Worm (Caenorhabditis elegans) whole organism, mixed stage, embryonic: Measurements from ENCODE around the gene ced-6.
A peak's percentile ranks its signal among the peaks of the same experiment; 100 is the strongest.

Source experiments
- M03D4.4 ChIP-seq: sonication (generic microtip); optimal IDR thresholded peaks from 2 replicates; lab custom pipeline; 2017; ENCODE audit warnings: mild to moderate bottlenecking, missing genetic modification characterization, missing compliant biosample characterization
- bed-3 ChIP-seq: fragments of 200-800 bp; sonication (Bioruptor generic); optimal IDR thresholded peaks from 3 replicates; lab custom pipeline; 2018; ENCODE audit warnings: mild to moderate bottlenecking, missing genetic modification characterization, moderate library complexity, missing compliant biosample characterization
- blmp-1 ChIP-seq: fragments of 150-350 bp; optimal IDR thresholded peaks from 2 replicates; lab custom pipeline; 2014; ENCODE audit warnings: missing biosample characterization, missing genetic modification characterization
- ceh-39 ChIP-seq: fragments of 150-350 bp; optimal IDR thresholded peaks from 2 replicates; lab custom pipeline; 2014; ENCODE audit warnings: missing biosample characterization, missing genetic modification characterization
- ceh-43 ChIP-seq: fragments of 200-800 bp; sonication (Bioruptor generic); optimal IDR thresholded peaks from 2 replicates; lab custom pipeline; 2018; ENCODE audit warnings: mild to moderate bottlenecking, missing genetic modification characterization, moderate library complexity, missing compliant biosample characterization
- ceh-83 ChIP-seq: fragments of 200-800 bp; sonication (Bioruptor generic); optimal IDR thresholded peaks from 2 replicates; lab custom pipeline; 2018; ENCODE audit warnings: mild to moderate bottlenecking, missing genetic modification characterization, missing compliant biosample characterization
- ces-1 ChIP-seq: fragments of 150-350 bp; optimal IDR thresholded peaks from 2 replicates; lab custom pipeline; 2014; ENCODE audit warnings: missing biosample characterization, missing genetic modification reagents, missing genetic modification characterization
- cnd-1 ChIP-seq: fragments of 200-800 bp; sonication (Bioruptor generic); optimal IDR thresholded peaks from 2 replicates; lab custom pipeline; 2018; ENCODE audit warnings: mild to moderate bottlenecking, missing genetic modification characterization, missing compliant biosample characterization
- drap-1 ChIP-seq: fragments of 200-800 bp; sonication (Bioruptor generic); optimal IDR thresholded peaks from 3 replicates; lab custom pipeline; 2018; ENCODE audit warnings: mild to moderate bottlenecking, missing genetic modification characterization, missing compliant biosample characterization
- elt-1 ChIP-seq: sonication (generic microtip); optimal IDR thresholded peaks from 2 replicates; lab custom pipeline; 2017; ENCODE audit warnings: missing genetic modification characterization, mild to moderate bottlenecking, missing compliant biosample characterization, antibody characterized with exemption, moderate library complexity, borderline replicate concordance; ENCODE audit not compliant: insufficient read depth
- elt-3 ChIP-seq: fragments of 150-350 bp; optimal IDR thresholded peaks from 2 replicates; lab custom pipeline; 2014; ENCODE audit warnings: missing biosample characterization, missing genetic modification characterization
- flh-1 ChIP-seq: fragments of 200-800 bp; sonication (Bioruptor generic); optimal IDR thresholded peaks from 2 replicates; lab custom pipeline; 2018; ENCODE audit warnings: mild to moderate bottlenecking, missing genetic modification characterization, moderate library complexity, missing compliant biosample characterization
- ham-2 ChIP-seq: fragments of 200-800 bp; sonication (Bioruptor generic); optimal IDR thresholded peaks from 2 replicates; lab custom pipeline; 2018; ENCODE audit warnings: mild to moderate bottlenecking, missing genetic modification characterization, missing compliant biosample characterization
- hlh-1 ChIP-seq: fragments of 150-350 bp; optimal IDR thresholded peaks from 2 replicates; lab custom pipeline; 2014; ENCODE audit warnings: missing biosample characterization, missing genetic modification reagents, missing genetic modification characterization
- lin-13 ChIP-seq: fragments of 150-350 bp; optimal IDR thresholded peaks from 2 replicates; lab custom pipeline; 2014; ENCODE audit warnings: missing biosample characterization, missing genetic modification characterization
- lin-32 ChIP-seq: fragments of 200-800 bp; sonication (Bioruptor generic); optimal IDR thresholded peaks from 2 replicates; lab custom pipeline; 2018; ENCODE audit warnings: mild to moderate bottlenecking, missing genetic modification characterization, missing compliant biosample characterization
- lsy-2 ChIP-seq: fragments of 150-350 bp; optimal IDR thresholded peaks from 2 replicates; lab custom pipeline; 2014; ENCODE audit warnings: missing biosample characterization, missing genetic modification characterization
- mep-1 ChIP-seq: fragments of 150-350 bp; optimal IDR thresholded peaks from 2 replicates; lab custom pipeline; 2017; ENCODE audit warnings: missing biosample characterization, missing genetic modification reagents, missing genetic modification characterization, inconsistent platforms
- mls-2 ChIP-seq: sonication (generic microtip); optimal IDR thresholded peaks from 2 replicates; lab custom pipeline; 2016; ENCODE audit warnings: mild to moderate bottlenecking, missing genetic modification characterization, moderate library complexity, missing compliant biosample characterization
- nhr-12 ChIP-seq: fragments of 150-350 bp; optimal IDR thresholded peaks from 2 replicates; lab custom pipeline; 2014; ENCODE audit warnings: missing biosample characterization, missing genetic modification characterization
- nhr-2 ChIP-seq: fragments of 150-350 bp; optimal IDR thresholded peaks from 2 replicates; lab custom pipeline; 2014; ENCODE audit warnings: missing biosample characterization, missing genetic modification characterization
- nhr-237 ChIP-seq: fragments of 150-350 bp; optimal IDR thresholded peaks from 2 replicates; lab custom pipeline; 2014; ENCODE audit warnings: missing biosample characterization, missing genetic modification characterization
- nhr-28 ChIP-seq: fragments of 150-350 bp; optimal IDR thresholded peaks from 2 replicates; lab custom pipeline; 2014; ENCODE audit warnings: missing biosample characterization, missing genetic modification characterization
- nhr-76 ChIP-seq: sonication (generic microtip); optimal IDR thresholded peaks from 2 replicates; lab custom pipeline; 2017; ENCODE audit warnings: missing biosample characterization, missing genetic modification characterization
- pha-4 ChIP-seq: fragments of 150-350 bp; optimal IDR thresholded peaks from 2 replicates; lab custom pipeline; 2018; ENCODE audit warnings: missing biosample characterization, missing genetic modification reagents, missing genetic modification characterization
- sem-2 ChIP-seq: fragments of 200-800 bp; sonication (Bioruptor generic); optimal IDR thresholded peaks from 2 replicates; lab custom pipeline; 2018; ENCODE audit warnings: mild to moderate bottlenecking, missing genetic modification characterization, missing compliant biosample characterization
- snpc-4 ChIP-seq: fragments of 150-350 bp; optimal IDR thresholded peaks from 2 replicates; lab custom pipeline; 2014; ENCODE audit warnings: missing biosample characterization, missing genetic modification characterization
- sptf-1 ChIP-seq: sonication (generic microtip); optimal IDR thresholded peaks from 2 replicates; lab custom pipeline; 2017; ENCODE audit warnings: mild to moderate bottlenecking, missing genetic modification characterization, moderate library complexity, missing compliant biosample characterization
- tbx-8 ChIP-seq: fragments of 200-800 bp; sonication (Bioruptor generic); optimal IDR thresholded peaks from 2 replicates; lab custom pipeline; 2018; ENCODE audit warnings: mild to moderate bottlenecking, missing genetic modification characterization, moderate library complexity, missing compliant biosample characterization
- unc-120 ChIP-seq: sonication (generic microtip); optimal IDR thresholded peaks from 2 replicates; lab custom pipeline; 2017; ENCODE audit warnings: missing genetic modification characterization, missing compliant biosample characterization; ENCODE audit not compliant: poor library complexity, severe bottlenecking
- unc-39 ChIP-seq: fragments of 150-350 bp; optimal IDR thresholded peaks from 2 replicates; lab custom pipeline; 2014; ENCODE audit warnings: missing biosample characterization, missing genetic modification characterization
- unc-62 ChIP-seq: fragments of 150-350 bp; optimal IDR thresholded peaks from 2 replicates; lab custom pipeline; 2014; ENCODE audit warnings: missing biosample characterization, missing genetic modification reagents, missing genetic modification characterization
- zip-8 ChIP-seq: fragments of 150-350 bp; optimal IDR thresholded peaks from 2 replicates; lab custom pipeline; 2014; ENCODE audit warnings: missing biosample characterization, missing genetic modification characterization
- ztf-11 ChIP-seq: fragments of 150-350 bp; optimal IDR thresholded peaks from 2 replicates; lab custom pipeline; 2014; ENCODE audit warnings: missing biosample characterization, missing genetic modification characterization

ced-6 gene

ce11 chrIII:5621236-5621635 is 25.7 kb downstream of the ced-6 start:
- TF ChIP-seq mls-2 (tag; lab: Kevin White, UChicago) (peak; percentile 62), elt-1 (tag; lab: Kevin White, UChicago) (no peak), ces-1 (GFP tag; lab: Kevin White, UChicago) (peak; percentile 71), nhr-76 (tag; lab: Kevin White, UChicago) (no peak), nhr-28 (no peak), unc-62 (GFP tag; lab: Kevin White, UChicago) (peak; percentile 61), lin-13 (tag; lab: Kevin White, UChicago) (peak; percentile 26), sptf-1 (tag; lab: Kevin White, UChicago) (no peak), hlh-1 (peak; percentile 20), zip-8 (tag; lab: Kevin White, UChicago) (no peak), pha-4 (peak; percentile 71), nhr-12 (tag; lab: Kevin White, UChicago) (peak; percentile 18), blmp-1 (tag; lab: Kevin White, UChicago) (peak; percentile 21), sem-2 (no peak), unc-120 (tag; lab: Kevin White, UChicago) (peak; percentile 61), ceh-39 (tag; lab: Kevin White, UChicago) (no peak), mep-1 (no peak), nhr-2 (tag; lab: Kevin White, UChicago) (peak; percentile 99), nhr-237 (tag; lab: Kevin White, UChicago) (no peak), lsy-2 (tag; lab: Kevin White, UChicago) (peak; percentile 64), unc-39 (tag; lab: Kevin White, UChicago) (no peak), lin-32 (GFP tag; lab: Kevin White, UChicago) (no peak), tbx-8 (GFP tag; lab: Kevin White, UChicago) (no peak), M03D4.4 (tag; lab: Kevin White, UChicago) (no peak), ceh-43 (GFP tag; lab: Kevin White, UChicago) (no peak)

DNA sequence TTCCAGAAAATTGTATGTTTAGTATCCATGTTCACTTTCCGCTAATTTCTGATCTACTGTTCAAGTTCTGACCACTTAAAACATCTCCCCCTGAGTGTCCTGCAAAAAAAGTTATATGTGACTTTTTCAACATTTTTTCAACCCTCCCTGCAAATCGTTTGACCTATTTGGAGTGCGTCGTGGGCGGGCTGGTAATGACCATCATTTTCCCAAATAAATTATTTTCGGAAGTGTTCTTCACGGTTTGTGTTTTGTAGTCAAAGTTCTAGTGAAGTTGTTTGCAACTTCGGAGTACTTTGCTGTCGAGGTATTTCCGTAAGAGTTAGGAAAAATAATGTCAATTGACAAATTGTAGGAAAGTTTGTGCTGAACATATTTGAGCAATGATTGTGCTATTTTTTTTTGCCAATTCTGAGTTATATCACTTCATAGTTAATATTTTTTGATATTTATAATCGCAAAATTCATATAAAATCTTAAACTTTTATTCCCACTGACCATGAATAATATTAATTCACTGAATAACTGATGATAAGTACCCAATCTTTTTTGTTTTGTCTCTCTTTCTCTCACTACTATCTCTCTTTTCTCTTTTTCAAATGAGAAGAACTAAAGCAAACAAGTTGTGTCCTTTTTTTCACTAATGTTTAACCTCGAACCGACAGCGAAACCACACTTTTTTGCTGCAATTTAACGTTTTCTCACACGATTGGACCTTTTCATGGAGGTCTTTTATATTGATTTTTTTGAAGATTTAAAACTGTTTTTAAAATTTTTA is 26.9 kb downstream of the ced-6 start:
- TF ChIP-seq lin-13 (tag; lab: Kevin White, UChicago) = no peak
- no peak for TF ChIP-seq zip-8 (tag; lab: Kevin White, UChicago)
- TF ChIP-seq lsy-2 (tag; lab: Kevin White, UChicago) = no peak
- TF ChIP-seq hlh-1 = no peak
- TF ChIP-seq ceh-39 (tag; lab: Kevin White, UChicago) = no peak
- TF ChIP-seq ces-1 (GFP tag; lab: Kevin White, UChicago) = no peak
- TF ChIP-seq snpc-4 = no peak
- no peak for TF ChIP-seq blmp-1 (tag; lab: Kevin White, UChicago)
- no peak for TF ChIP-seq sptf-1 (tag; lab: Kevin White, UChicago)
- no peak for TF ChIP-seq cnd-1 (tag; lab: Kevin White, UChicago)
- no peak for TF ChIP-seq ceh-43 (GFP tag; lab: Kevin White, UChicago)
- TF ChIP-seq mls-2 (tag; lab: Kevin White, UChicago) = no peak
- no peak for TF ChIP-seq unc-62 (GFP tag; lab: Kevin White, UChicago)
- TF ChIP-seq elt-3 = no peak
- TF ChIP-seq lin-32 (GFP tag; lab: Kevin White, UChicago) = no peak
- no peak for TF ChIP-seq pha-4

- TF ChIP-seq drap-1 (GFP tag; lab: Kevin White, UChicago) (no peak), ham-2 (GFP tag; lab: Kevin White, UChicago) (no peak), cnd-1 (tag; lab: Kevin White, UChicago) (no peak), unc-120 (tag; lab: Kevin White, UChicago) (peak; percentile 30), hlh-1 (peak; percentile 38)
- TF ChIP-seq, all 35 proteins: peak for 2
Observed at ce11 chrIII:5623418-5623817, 27.8 kb downstream of the ced-6 start.

DNA sequence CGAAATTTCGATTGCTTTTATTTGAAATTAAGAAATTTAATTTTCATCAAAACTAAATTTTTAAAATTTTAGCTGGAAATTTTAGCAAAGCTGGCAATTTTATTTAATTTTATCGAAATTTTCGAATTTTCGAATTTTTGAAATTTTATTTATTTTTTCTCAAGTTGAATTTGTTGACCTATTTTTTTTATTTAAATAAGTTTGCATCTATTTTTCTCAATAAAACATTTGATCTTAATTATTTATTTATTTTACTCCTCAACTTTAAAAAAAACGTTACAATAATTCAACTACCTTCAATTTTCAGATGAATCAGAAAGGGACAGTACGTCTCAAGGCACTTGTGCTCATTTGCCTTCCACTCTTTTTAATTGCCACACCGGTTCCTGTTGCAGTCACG is 29.3 kb downstream of the ced-6 start, which contains the start of gene daf-4:
Gene daf-4 (plus strand): TSS at position 301 of the 400 bp plus-strand sequence.
- TF ChIP-seq ztf-11 = no peak
- no peak for TF ChIP-seq lin-32 (GFP tag; lab: Kevin White, UChicago)
- no peak for TF ChIP-seq bed-3
- TF ChIP-seq ham-2 (GFP tag; lab: Kevin White, UChicago) = no peak
- TF ChIP-seq flh-1 (GFP tag; lab: Kevin White, UChicago) = no peak
- TF ChIP-seq hlh-1 = no peak
- TF ChIP-seq lsy-2 (tag; lab: Kevin White, UChicago) = no peak
- TF ChIP-seq ceh-83 (GFP tag; lab: Kevin White, UChicago) = no peak
- no peak for TF ChIP-seq ceh-39 (tag; lab: Kevin White, UChicago)
- TF ChIP-seq, all 35 proteins: peak for 0
